Fruit fly (Drosophila melanogaster) whole organism: ENCODE measurements around the gene TotX.

Experiments used
- Dll ChIP-seq: fragments of >200 bp; optimal IDR thresholded peaks from 2 replicates; lab custom pipeline; 2017
- psq ChIP-seq: fragments of >200 bp; optimal IDR thresholded peaks from 2 replicates; lab custom pipeline; 2017

DNA sequence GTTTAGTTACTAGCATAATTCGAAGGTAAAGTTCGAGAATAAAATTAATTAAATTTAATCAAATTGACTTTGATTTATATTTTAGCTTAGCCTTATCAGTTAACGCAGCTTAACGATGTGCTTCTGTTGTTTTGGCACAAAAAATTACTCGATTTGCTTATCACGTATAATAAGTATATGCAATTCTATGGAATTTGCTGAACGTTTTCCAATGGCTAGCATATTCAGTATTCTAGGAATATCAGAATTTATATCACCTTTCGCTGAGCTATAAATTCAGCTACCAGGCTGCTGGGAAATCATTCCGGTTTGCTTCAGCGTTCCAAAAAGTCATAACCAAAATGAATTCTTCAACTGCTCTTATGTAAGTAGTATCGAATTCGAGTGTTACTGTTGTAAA is 34.6 kb downstream of the TotX start, which contains the start of gene TotA:
- no peak for TF ChIP-seq psq
- TF ChIP-seq Dll (lab: Kevin White, UChicago) = no peak
